Fruit fly (Drosophila melanogaster): ENCODE measurements around the gene CG8031.

CG8031 gene

dm6 chr3R:12960929-12961855 lies 49.9 kb downstream of the CG8031 start, which contains the start of gene Spc25 (continued):
- TF ChIP-seq Doc3 (GFP tag; IDR thresholded peaks at IDR 0.05; ENCODE audit: partially characterized antibody) (peak; percentile 88), ara (GFP tag; IDR thresholded peaks at IDR 0.05) (peak; percentile 29; the same call in 1 of the 2 replicates), CG10431 (GFP tag; optimal IDR thresholded peaks at IDR 0.05) (no peak), Side (GFP tag; optimal IDR thresholded peaks at IDR 0.05) (peak; percentile 67), Rfx (GFP tag; IDR thresholded peaks at IDR 0.05) (peak; percentile 75; the same call in 1 of the 2 replicates), CG2678 (tag; optimal IDR thresholded peaks at IDR 0.05) (peak; percentile 9), Adf1 (GFP tag; IDR thresholded peaks at IDR 0.05) (no peak), repo (GFP tag; optimal IDR thresholded peaks at IDR 0.05) (peak; percentile 21), ems (GFP tag; optimal IDR thresholded peaks at IDR 0.05) (peak; percentile 15), Hmx (GFP tag; optimal IDR thresholded peaks at IDR 0.05) (no peak), grn (GFP tag; optimal IDR thresholded peaks at IDR 0.05) (no peak), CG8281 (tag; optimal IDR thresholded peaks at IDR 0.05) (no peak), Bdp1 (GFP tag; optimal IDR thresholded peaks at IDR 0.05) (peak; percentile 43), BtbVII (GFP tag; optimal IDR thresholded peaks at IDR 0.05) (peak; percentile 20), Fer1 (GFP tag; optimal IDR thresholded peaks at IDR 0.05) (no peak), sens (GFP tag) (peak; percentile 91), Dip2 (GFP tag; IDR thresholded peaks at IDR 0.05) (no peak), Atf-2 (GFP tag; optimal IDR thresholded peaks at IDR 0.05) (peak; percentile 46), Bgb (GFP tag; IDR thresholded peaks at IDR 0.05; ENCODE audit: partially characterized antibody) (peak; percentile 97), chn (GFP tag; optimal IDR thresholded peaks at IDR 0.05) (peak; percentile 75), D19B (GFP tag; optimal IDR thresholded peaks at IDR 0.05) (no peak), CG1024 (GFP tag; IDR thresholded peaks at IDR 0.05) (no peak), crp (GFP tag; optimal IDR thresholded peaks at IDR 0.05) (peak in 1 of 2 experiments; percentile 12), sna (GFP tag; IDR thresholded peaks at IDR 0.05; ENCODE audit: partially characterized antibody) (peak; percentile 92), lbe (GFP tag; optimal IDR thresholded peaks at IDR 0.05) (no peak), H15 (GFP tag; IDR thresholded peaks at IDR 0.05) (peak; percentile 63; the same call in 1 of the 3 replicates), CG7786 (GFP tag; optimal IDR thresholded peaks at IDR 0.05) (peak; percentile 37), lilli (GFP tag; optimal IDR thresholded peaks at IDR 0.05) (peak; percentile 83), en (GFP tag; optimal IDR thresholded peaks at IDR 0.05) (no peak), Sox100B (GFP tag; optimal IDR thresholded peaks at IDR 0.05) (no peak), corto (GFP tag; optimal IDR thresholded peaks at IDR 0.05) (no peak), CG7372 (GFP tag; IDR thresholded peaks at IDR 0.05) (no peak), Lhr (GFP tag; optimal IDR thresholded peaks at IDR 0.05) (peak; percentile 60), CoRest (tag; optimal IDR thresholded peaks at IDR 0.05) (no peak), Dad (GFP tag; optimal IDR thresholded peaks at IDR 0.05) (peak; percentile 73), Hand (GFP tag; optimal IDR thresholded peaks at IDR 0.05) (no peak), zf30C (GFP tag; optimal IDR thresholded peaks at IDR 0.05) (no peak), MBD-R2 (GFP tag; IDR thresholded peaks at IDR 0.05) (peak; percentile 90), CG8944 (GFP tag; optimal IDR thresholded peaks at IDR 0.05) (peak; percentile 59), Hr39 (optimal IDR thresholded peaks at IDR 0.05) (no peak), CG15073 (GFP tag; optimal IDR thresholded peaks at IDR 0.05) (no peak), CG6854 (GFP tag; optimal IDR thresholded peaks at IDR 0.05) (no peak), CG34376 (GFP tag; optimal IDR thresholded peaks at IDR 0.05) (no peak), CG3281 (GFP tag; optimal IDR thresholded peaks at IDR 0.05) (peak; percentile 9), CG33557 (GFP tag; optimal IDR thresholded peaks at IDR 0.05) (no peak), Sry-β (GFP tag; optimal IDR thresholded peaks at IDR 0.05) (no peak), CG43689 (GFP tag; IDR thresholded peaks at IDR 0.05) (no peak), B-H1 (GFP tag; IDR thresholded peaks at IDR 0.05) (no peak), MTF-1 (GFP tag; optimal IDR thresholded peaks at IDR 0.05; ENCODE audit: borderline replicate concordance) (no peak)
